Fruit fly (Drosophila melanogaster) whole organism, wandering third instar larva: ENCODE results near the gene Gmd.

Experiments
- Abd-B ChIP-seq: fragments of >200 bp; optimal IDR thresholded peaks from 2 replicates; lab custom pipeline; 2017; ENCODE audit warnings: missing biosample characterization, missing genetic modification characterization
- CG32264 ChIP-seq: fragments of 200-800 bp; sonication (Bioruptor generic); optimal IDR thresholded peaks from 2 replicates; lab custom pipeline; 2016; ENCODE audit warnings: missing biosample characterization, missing genetic modification characterization
- CG9705 ChIP-seq: fragments of 200-800 bp; sonication (Bioruptor generic); optimal IDR thresholded peaks from 2 replicates; lab custom pipeline; 2018; ENCODE audit warnings: missing biosample characterization, mild to moderate bottlenecking, missing genetic modification characterization
- CrebA ChIP-seq: fragments of 200-800 bp; sonication (Bioruptor generic); optimal IDR thresholded peaks from 2 replicates; lab custom pipeline; 2016; ENCODE audit warnings: missing biosample characterization, mild to moderate bottlenecking, missing genetic modification characterization, borderline replicate concordance
- Dfd ChIP-seq: fragments of >200 bp; optimal IDR thresholded peaks from 2 replicates; lab custom pipeline; 2017; ENCODE audit warnings: missing biosample characterization, missing genetic modification characterization
- Dif ChIP-seq: fragments of 200-275, 200-300 bp; sonication (Bioruptor generic); optimal IDR thresholded peaks from 2 replicates; lab custom pipeline; 2018; ENCODE audit warnings: missing biosample characterization, missing genetic modification characterization; ENCODE audit not compliant: partially characterized antibody
- GATAd ChIP-seq: sonication (Bioruptor generic); optimal IDR thresholded peaks from 2 replicates; lab custom pipeline; 2016; ENCODE audit warnings: missing biosample characterization, missing genetic modification characterization
- HLH106 ChIP-seq: fragments of 200-800 bp; optimal IDR thresholded peaks from 3 replicates; lab custom pipeline; 2019; ENCODE audit warnings: missing biosample characterization, mild to moderate bottlenecking, missing genetic modification characterization, moderate library complexity
- Hr78 ChIP-seq: fragments of >200 bp; optimal IDR thresholded peaks from 2 replicates; lab custom pipeline; 2017; ENCODE audit warnings: missing biosample characterization, missing genetic modification characterization
- Hr83 ChIP-seq: fragments of 200-300 bp; sonication (Bioruptor generic); optimal IDR thresholded peaks from 2 replicates; lab custom pipeline; 2016; ENCODE audit warnings: missing biosample characterization, mild to moderate bottlenecking, missing genetic modification characterization, moderate library complexity; ENCODE audit not compliant: poor library complexity, severe bottlenecking
- Jra ChIP-seq: sonication (Bioruptor generic); optimal IDR thresholded peaks from 2 replicates; lab custom pipeline; 2016; ENCODE audit warnings: missing biosample characterization, missing genetic modification characterization
- Mio ChIP-seq: sonication (Bioruptor generic); optimal IDR thresholded peaks from 2 replicates; lab custom pipeline; 2016; ENCODE audit warnings: missing biosample characterization, missing genetic modification characterization
- N ChIP-seq: fragments of >200 bp; optimal IDR thresholded peaks from 2 replicates; lab custom pipeline; 2018; ENCODE audit warnings: missing biosample characterization, missing external identifiers, missing genetic modification characterization
- Rel ChIP-seq, 2 experiments: fragments of 200-800 bp; sonication (Bioruptor generic) in 1 of 2; optimal IDR thresholded peaks; 2 replicates in 1 of 2; 3 replicates in 1 of 2; lab custom pipeline; 2016 to 2019; ENCODE audit warnings: mild to moderate bottlenecking in 2 of 2, missing biosample characterization in 2 of 2, missing genetic modification characterization in 2 of 2, moderate library complexity in 1 of 2
- Sp1 ChIP-seq: fragments of 200-800 bp; sonication (Bioruptor generic); optimal IDR thresholded peaks from 3 replicates; lab custom pipeline; 2019; ENCODE audit warnings: missing biosample characterization, mild to moderate bottlenecking, missing genetic modification characterization, moderate library complexity
- Vsx2 ChIP-seq: fragments of 200-300, 225-300 bp; sonication (Bioruptor generic); optimal IDR thresholded peaks from 2 replicates; lab custom pipeline; 2018; ENCODE audit warnings: missing biosample characterization, missing genetic modification characterization; ENCODE audit not compliant: partially characterized antibody
- br ChIP-seq: fragments of 200-800 bp; sonication (Bioruptor generic); optimal IDR thresholded peaks from 2 replicates; lab custom pipeline; 2016; ENCODE audit warnings: missing biosample characterization, missing genetic modification characterization
- dl ChIP-seq, 2 experiments: fragments of 175-275, 200-275 bp in 1 of 2; fragments of 200-275 bp in 1 of 2; sonication (Bioruptor generic); optimal IDR thresholded peaks; lab custom pipeline; 2018; ENCODE audit warnings: mild to moderate bottlenecking in 2 of 2, missing biosample characterization in 2 of 2, missing genetic modification characterization in 2 of 2, moderate library complexity in 2 of 2; ENCODE audit not compliant: partially characterized antibody in 2 of 2, insufficient read depth in 1 of 2
- dmrt93B ChIP-seq: fragments of 200-800 bp; sonication (Bioruptor generic); optimal IDR thresholded peaks from 2 replicates; lab custom pipeline; 2018; ENCODE audit warnings: missing biosample characterization, mild to moderate bottlenecking, missing genetic modification characterization
- ey ChIP-seq: fragments of 200-800 bp; sonication (Bioruptor generic); optimal IDR thresholded peaks from 2 replicates; lab custom pipeline; 2016; ENCODE audit warnings: missing biosample characterization, missing genetic modification characterization
- foxo ChIP-seq, 2 experiments: fragments of 200-800 bp; sonication (Bioruptor generic); optimal IDR thresholded peaks; 2 replicates in 1 of 2; 3 replicates in 1 of 2; lab custom pipeline; 2016 to 2017; ENCODE audit warnings: missing biosample characterization in 2 of 2, missing genetic modification characterization in 2 of 2
- fru ChIP-seq: fragments of 200-800 bp; sonication (Bioruptor generic); optimal IDR thresholded peaks from 3 replicates; lab custom pipeline; 2016; ENCODE audit warnings: missing biosample characterization, mild to moderate bottlenecking, missing genetic modification characterization
- h ChIP-seq: fragments of 200-800 bp; sonication (Bioruptor generic); optimal IDR thresholded peaks from 3 replicates; lab custom pipeline; 2016; ENCODE audit warnings: missing biosample characterization, mild to moderate bottlenecking, missing genetic modification characterization
- jim ChIP-seq: fragments of 175-275, 200-325 bp; sonication (Bioruptor generic); optimal IDR thresholded peaks from 2 replicates; lab custom pipeline; 2016; ENCODE audit warnings: missing biosample characterization, mild to moderate bottlenecking, missing genetic modification characterization
- lola ChIP-seq: fragments of >200 bp; optimal IDR thresholded peaks from 2 replicates; lab custom pipeline; 2017; ENCODE audit warnings: missing biosample characterization, missing genetic modification characterization
- pan ChIP-seq: fragments of >200 bp; optimal IDR thresholded peaks from 2 replicates; lab custom pipeline; 2017
- psq ChIP-seq: fragments of 200-800 bp; sonication (Bioruptor generic); optimal IDR thresholded peaks from 3 replicates; lab custom pipeline; 2017; ENCODE audit warnings: missing biosample characterization, mild to moderate bottlenecking, missing genetic modification characterization, moderate library complexity
- rgr ChIP-seq: fragments of 200-800 bp; sonication (Bioruptor generic); optimal IDR thresholded peaks from 3 replicates; lab custom pipeline; 2016; ENCODE audit warnings: missing biosample characterization, mild to moderate bottlenecking, missing genetic modification characterization
- sage ChIP-seq: fragments of 200-800 bp; sonication (Bioruptor generic); optimal IDR thresholded peaks from 2 replicates; lab custom pipeline; 2016; ENCODE audit warnings: missing biosample characterization, mild to moderate bottlenecking, missing genetic modification characterization
- sv ChIP-seq: fragments of 200-800 bp; sonication (Bioruptor generic); optimal IDR thresholded peaks from 3 replicates; lab custom pipeline; 2016; ENCODE audit warnings: missing biosample characterization, missing genetic modification characterization
- tai ChIP-seq: sonication (Bioruptor generic); optimal IDR thresholded peaks from 2 replicates; lab custom pipeline; 2016; ENCODE audit warnings: missing biosample characterization, missing genetic modification characterization
- usp ChIP-seq: fragments of >200 bp; optimal IDR thresholded peaks from 2 replicates; lab custom pipeline; 2017; ENCODE audit warnings: missing biosample characterization, missing genetic modification characterization
- woc ChIP-seq: sonication (Bioruptor generic); optimal IDR thresholded peaks from 2 replicates; lab custom pipeline; 2016; ENCODE audit warnings: missing biosample characterization, mild to moderate bottlenecking, missing genetic modification characterization

Gmd gene

DNA sequence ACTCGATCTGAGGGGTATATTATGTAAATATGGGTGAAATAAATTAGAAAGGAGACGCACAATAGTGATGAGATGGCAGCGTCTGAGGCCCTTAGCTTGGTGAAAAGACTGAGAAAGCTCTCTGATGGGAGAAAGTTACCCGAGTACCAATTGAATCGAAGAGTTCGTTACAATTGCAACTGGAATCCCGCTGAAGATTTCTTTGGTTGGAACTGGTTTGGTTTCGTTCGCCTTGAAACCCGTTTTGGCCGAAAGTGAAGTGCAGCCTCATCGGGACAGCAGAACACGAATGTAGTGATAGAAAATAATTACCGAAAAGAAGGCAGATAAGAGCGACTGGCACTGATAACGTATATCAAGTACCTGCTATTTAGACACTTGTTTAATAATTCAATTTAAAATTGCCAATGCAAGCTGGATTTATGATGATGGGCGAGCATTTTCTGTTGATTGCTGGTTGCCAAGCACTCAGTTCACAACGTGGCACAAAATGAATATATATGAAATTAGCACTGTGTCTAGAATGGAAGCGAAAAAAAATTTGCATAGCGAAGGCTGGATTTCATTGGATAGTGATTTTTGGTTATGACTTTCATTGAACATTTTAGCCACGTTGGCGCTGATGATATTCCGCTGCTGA lies 19.6 kb upstream of the Gmd start:
- no peak for TF ChIP-seq CG9705 (GFP tag; lab: Kevin White, UChicago)
- TF ChIP-seq sage (GFP tag; lab: Kevin White, UChicago): no peak
- TF ChIP-seq jim (GFP tag; lab: Kevin White, UChicago): no peak
- TF ChIP-seq pan: no peak
- no peak for TF ChIP-seq usp (GFP tag; lab: Kevin White, UChicago)
- no peak for TF ChIP-seq Rel (GFP tag; optimal IDR thresholded peaks at IDR 0.05; lab: Kevin White, UChicago)
- no peak for TF ChIP-seq Rel (tag; optimal IDR thresholded peaks at IDR 0.05; lab: Kevin White, UChicago)
- no peak for TF ChIP-seq sv (GFP tag; lab: Kevin White, UChicago)
- no peak for TF ChIP-seq ey
- TF ChIP-seq Vsx2 (GFP tag; lab: Kevin White, UChicago): no peak
- no peak for TF ChIP-seq GATAd (GFP tag; lab: Kevin White, UChicago)
- no peak for TF ChIP-seq Dif (GFP tag; lab: Kevin White, UChicago)
- TF ChIP-seq woc (GFP tag; lab: Kevin White, UChicago): no peak
- TF ChIP-seq lola (GFP tag; lab: Kevin White, UChicago): no peak
- TF ChIP-seq dmrt93B: no peak
- no peak for TF ChIP-seq h (GFP tag; lab: Kevin White, UChicago)

DNA sequence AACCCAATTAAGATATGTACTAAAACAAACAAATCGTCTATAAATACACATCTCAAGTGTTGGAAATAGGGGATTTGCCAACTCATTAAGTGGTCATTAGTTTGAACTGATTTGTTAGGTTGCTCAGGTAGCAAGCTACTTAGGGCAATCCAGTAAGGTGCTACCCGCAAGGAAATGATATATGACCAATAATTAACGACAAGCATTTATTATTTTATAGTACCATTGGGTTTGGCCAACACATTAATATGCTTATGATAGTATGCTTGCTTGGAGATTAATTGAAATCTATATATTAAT lies 19.0 kb upstream of the Gmd start:
- no peak for TF ChIP-seq pan
- TF ChIP-seq dmrt93B: no peak
- TF ChIP-seq sage (GFP tag; lab: Kevin White, UChicago): no peak
- TF ChIP-seq fru (GFP tag; lab: Kevin White, UChicago): no peak
- no peak for TF ChIP-seq foxo (GFP tag; optimal IDR thresholded peaks at IDR 0.05; lab: Kevin White, UChicago)
- TF ChIP-seq Dif (GFP tag; lab: Kevin White, UChicago): no peak
- no peak for TF ChIP-seq woc (GFP tag; lab: Kevin White, UChicago)
- no peak for TF ChIP-seq Dfd (GFP tag; lab: Kevin White, UChicago)
- TF ChIP-seq Hr78 (GFP tag; lab: Kevin White, UChicago): no peak
- TF ChIP-seq usp (GFP tag; lab: Kevin White, UChicago): no peak
- TF ChIP-seq N (GFP tag; lab: Kevin White, UChicago): no peak
- no peak for TF ChIP-seq HLH106 (tag; lab: Kevin White, UChicago)
- no peak for TF ChIP-seq tai (GFP tag; lab: Kevin White, UChicago)
- no peak for TF ChIP-seq jim (GFP tag; lab: Kevin White, UChicago)
- TF ChIP-seq CG9705 (GFP tag; lab: Kevin White, UChicago): no peak
- TF ChIP-seq Jra (GFP tag; lab: Kevin White, UChicago): no peak
- no peak for TF ChIP-seq dl (GFP tag; optimal IDR thresholded peaks at IDR 0.05; lab: Kevin White, UChicago; ENCODE audit: insufficient read depth in 1 of 2, partially characterized antibody in 2 of 2)
- no peak for TF ChIP-seq br
- no peak for TF ChIP-seq Rel (GFP tag; optimal IDR thresholded peaks at IDR 0.05; lab: Kevin White, UChicago)
- TF ChIP-seq Rel (tag; optimal IDR thresholded peaks at IDR 0.05; lab: Kevin White, UChicago): no peak

DNA sequence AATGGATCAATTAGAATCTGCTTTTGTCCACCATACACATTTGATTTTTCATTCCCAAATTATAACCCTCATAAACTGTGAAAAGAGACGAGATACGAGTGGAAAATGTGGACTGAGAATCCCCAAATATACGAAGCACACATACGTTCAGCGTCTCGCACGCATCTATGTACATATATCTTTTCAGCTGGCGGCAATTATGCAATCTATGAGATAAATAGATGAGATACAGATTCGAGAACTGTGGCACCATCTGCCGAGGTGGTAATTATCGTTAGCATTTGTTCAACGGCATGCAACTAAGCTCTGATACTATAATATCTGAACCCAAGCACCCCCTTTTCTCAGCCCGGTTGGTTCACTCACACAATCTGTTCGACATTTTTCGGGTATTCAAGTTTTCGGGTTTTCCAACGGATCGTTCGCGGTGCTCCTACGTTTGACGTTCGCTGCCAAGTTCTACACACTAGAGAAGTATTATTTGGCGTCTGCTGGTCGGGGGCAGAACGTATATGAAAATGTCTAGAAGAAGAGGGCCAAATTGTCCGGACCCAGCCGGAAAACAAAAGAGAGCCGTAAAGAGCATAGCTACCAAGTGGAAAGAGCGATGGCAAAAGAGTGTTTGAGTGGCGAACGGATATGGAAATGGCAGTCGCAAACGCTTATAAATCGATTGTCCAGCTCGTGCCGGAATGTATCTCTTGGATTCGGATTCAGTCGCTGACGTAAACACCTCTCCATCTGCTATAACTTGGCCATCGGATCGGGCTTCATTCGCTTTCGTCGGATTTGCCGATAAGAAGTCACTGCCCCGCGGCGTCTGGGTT lies 18.4 kb upstream of the Gmd start:
- no peak for TF ChIP-seq CG32264 (GFP tag; lab: Kevin White, UChicago)
- no peak for TF ChIP-seq dl (GFP tag; optimal IDR thresholded peaks at IDR 0.05; lab: Kevin White, UChicago; ENCODE audit: insufficient read depth in 1 of 2, partially characterized antibody in 2 of 2)
- TF ChIP-seq Sp1 (GFP tag; lab: Kevin White, UChicago): no peak
- no peak for TF ChIP-seq CG9705 (GFP tag; lab: Kevin White, UChicago)
- TF ChIP-seq sv (GFP tag; lab: Kevin White, UChicago): no peak
- no peak for TF ChIP-seq br
- no peak for TF ChIP-seq rgr (GFP tag; lab: Kevin White, UChicago)
- no peak for TF ChIP-seq GATAd (GFP tag; lab: Kevin White, UChicago)
- no peak for TF ChIP-seq Jra (GFP tag; lab: Kevin White, UChicago)
- TF ChIP-seq Hr78 (GFP tag; lab: Kevin White, UChicago): no peak

DNA sequence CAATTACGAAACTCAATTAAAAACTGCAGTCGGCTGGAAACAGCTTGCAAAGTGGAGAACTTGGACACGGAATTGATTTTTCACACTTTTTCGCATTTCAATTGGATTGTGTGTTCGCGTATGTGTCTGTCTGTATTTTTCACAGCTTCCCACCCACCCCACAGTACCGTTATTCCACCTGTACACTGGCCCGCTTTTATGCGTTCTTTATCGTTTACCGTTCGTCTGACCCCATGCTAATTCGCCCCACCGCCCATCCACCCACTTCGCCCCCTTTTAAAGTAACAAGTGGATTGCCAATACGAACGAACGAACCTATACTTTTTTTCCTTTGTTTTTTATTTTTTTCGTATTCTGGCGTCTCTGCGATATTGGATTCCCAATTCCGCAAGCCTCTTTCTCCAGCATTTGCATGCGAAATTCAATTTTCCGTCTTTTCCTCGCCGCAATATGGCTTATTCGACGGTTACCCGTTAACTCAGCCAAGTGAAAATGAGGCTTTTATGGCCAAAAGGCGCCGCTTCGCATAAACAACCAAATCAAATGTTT lies 5.3 kb upstream of the Gmd start:
- no peak for TF ChIP-seq h (GFP tag; lab: Kevin White, UChicago)
- TF ChIP-seq Hr83: peak; percentile 3
- TF ChIP-seq sage (GFP tag; lab: Kevin White, UChicago): no peak
- TF ChIP-seq HLH106 (tag; lab: Kevin White, UChicago): no peak
- no peak for TF ChIP-seq usp (GFP tag; lab: Kevin White, UChicago)
- TF ChIP-seq pan: no peak
- no peak for TF ChIP-seq rgr (GFP tag; lab: Kevin White, UChicago)
- TF ChIP-seq psq (GFP tag; lab: Kevin White, UChicago): no peak
- no peak for TF ChIP-seq Hr78 (GFP tag; lab: Kevin White, UChicago)
- TF ChIP-seq Abd-B (GFP tag; lab: Kevin White, UChicago): no peak
- peak; percentile 80 for TF ChIP-seq jim (GFP tag; lab: Kevin White, UChicago)
- TF ChIP-seq Mio (GFP tag; lab: Kevin White, UChicago): no peak
- TF ChIP-seq CrebA (GFP tag; lab: Kevin White, UChicago): no peak
- TF ChIP-seq, all 38 proteins: peak for 2
